Worm (Caenorhabditis elegans) whole organism, L4 larva: Measurements from ENCODE around the gene T05B4.8.

Experiments
- aly-2 ChIP-seq: sonication (generic microtip); optimal IDR thresholded peaks from 2 replicates; lab custom pipeline; 2018; ENCODE audit warnings: missing biosample characterization, missing genetic modification characterization
- ama-1 ChIP-seq: fragments of 150-350 bp; optimal IDR thresholded peaks from 2 replicates; lab custom pipeline; 2014; ENCODE audit warnings: inconsistent platforms, mixed read lengths
- ces-1 ChIP-seq: fragments of 150-350 bp; sonication (generic microtip); optimal IDR thresholded peaks from 4 replicates; lab custom pipeline; 2014; ENCODE audit warnings: missing biosample characterization, missing genetic modification reagents, missing genetic modification characterization
- egl-27 ChIP-seq: sonication (generic microtip); optimal IDR thresholded peaks from 3 replicates; lab custom pipeline; 2017; ENCODE audit warnings: missing biosample characterization, missing genetic modification reagents, missing genetic modification characterization
- gei-8 ChIP-seq: fragments of 200-800 bp; sonication (Bioruptor generic); optimal IDR thresholded peaks from 2 replicates; lab custom pipeline; 2018; ENCODE audit warnings: mild to moderate bottlenecking, missing genetic modification characterization, missing compliant biosample characterization
- nhr-11 ChIP-seq: fragments of 150-350 bp; optimal IDR thresholded peaks from 2 replicates; lab custom pipeline; 2014; ENCODE audit warnings: missing biosample characterization, missing genetic modification characterization
- nhr-237 ChIP-seq: sonication (generic microtip); optimal IDR thresholded peaks from 2 replicates; lab custom pipeline; 2017; ENCODE audit warnings: missing biosample characterization, missing genetic modification characterization
- nhr-28 ChIP-seq: fragments of 150-350 bp; optimal IDR thresholded peaks from 2 replicates; lab custom pipeline; 2014; ENCODE audit warnings: missing biosample characterization, missing genetic modification characterization
- nhr-76 ChIP-seq: fragments of 150-350 bp; optimal IDR thresholded peaks from 2 replicates; lab custom pipeline; 2014; ENCODE audit warnings: missing biosample characterization, missing genetic modification characterization
- unc-62 ChIP-seq, 3 experiments: fragments of 150-350 bp in 1 of 3; sonication (generic microtip); optimal IDR thresholded peaks in 2 of 3; peaks in 1 of 3; 1 replicate in 1 of 3; 2 replicates in 2 of 3; lab custom pipeline; 2014 to 2017; ENCODE audit warnings: missing biosample characterization in 3 of 3, missing genetic modification characterization in 3 of 3, missing genetic modification reagents in 3 of 3, missing genotype in 1 of 3
- zfp-2 ChIP-seq: sonication (generic microtip); optimal IDR thresholded peaks from 2 replicates; lab custom pipeline; 2016; ENCODE audit warnings: mild to moderate bottlenecking, missing genetic modification characterization, missing compliant biosample characterization

DNA sequence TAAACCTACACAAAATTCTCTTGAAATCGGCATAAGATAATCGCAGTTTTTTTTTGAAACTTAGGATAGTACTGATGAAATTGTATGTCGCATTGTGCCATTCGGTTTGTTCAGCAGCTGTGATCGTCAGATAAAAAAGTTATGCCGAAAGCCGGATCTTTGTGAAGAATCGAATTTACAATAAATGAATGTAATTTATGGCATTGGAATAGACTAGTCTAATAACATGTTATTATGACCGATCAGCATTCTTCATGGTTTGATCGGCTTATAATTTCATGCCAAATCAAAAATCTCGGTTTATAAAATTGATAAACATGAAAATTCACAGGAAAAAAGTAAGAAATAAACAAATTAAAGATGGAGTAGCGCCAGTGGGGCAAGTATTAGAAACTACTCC lies 3.5 kb downstream of the T05B4.8 start, which contains the start of gene srw-134:
- TF ChIP-seq nhr-76 (no peak), ces-1 (GFP tag; lab: Kevin White, UChicago) (no peak), nhr-237 (no peak), ama-1 (lab: Kevin White, UChicago) (no peak), unc-62 (GFP tag; optimal IDR thresholded peaks at IDR 0.05 in 1 of 2; lab: Kevin White, UChicago) (no peak), unc-62 (tag; optimal IDR thresholded peaks at IDR 0.05; lab: Kevin White, UChicago) (no peak), egl-27 (tag; lab: Kevin White, UChicago) (no peak), nhr-11 (no peak), zfp-2 (no peak), gei-8 (GFP tag; lab: Kevin White, UChicago) (no peak), aly-2 (tag; lab: Kevin White, UChicago) (no peak), nhr-28 (tag; lab: Kevin White, UChicago) (no peak)
